Fruit fly (Drosophila melanogaster) whole organism, embryonic: ENCODE measurements around the gene CG10165.
A peak's percentile ranks its signal among the peaks of the same experiment; 100 is the strongest.

Experiments
- Antp ChIP-seq: fragments of 200-800 bp; sonication (Bioruptor generic); optimal IDR thresholded peaks from 3 replicates; lab custom pipeline; 2016; ENCODE audit warnings: missing biosample characterization, missing genetic modification characterization
- CG10147 ChIP-seq: fragments of 200-800 bp; sonication (Bioruptor generic); optimal IDR thresholded peaks from 2 replicates; lab custom pipeline; 2019; ENCODE audit warnings: missing biosample characterization, mild to moderate bottlenecking, missing genetic modification characterization, moderate library complexity
- CG11696 ChIP-seq: fragments of 200-800 bp; sonication (Bioruptor generic); IDR thresholded peaks from 2 replicates; pipeline ENCODE4 v1.3.6; 2022; ENCODE audit warnings: missing biosample characterization, missing genetic modification characterization
- CG11723 ChIP-seq: fragments of 200-800 bp; sonication (Bioruptor generic); optimal IDR thresholded peaks from 2 replicates; lab custom pipeline; 2017; ENCODE audit warnings: missing biosample characterization, mild to moderate bottlenecking, missing genetic modification characterization
- CG13287 ChIP-seq: fragments of 200-800 bp; sonication (Bioruptor generic); IDR thresholded peaks from 2 replicates; pipeline ENCODE4 v1.3.6; 2022; ENCODE audit warnings: missing biosample characterization, missing genetic modification characterization; ENCODE audit not compliant: partially characterized antibody
- CG1529 ChIP-seq: fragments of 200-800 bp; sonication (Bioruptor generic); optimal IDR thresholded peaks from 3 replicates; lab custom pipeline; 2018; ENCODE audit warnings: missing biosample characterization, missing genetic modification characterization
- CG15696 ChIP-seq: fragments of 200-800 bp; sonication (Bioruptor generic); optimal IDR thresholded peaks from 2 replicates; lab custom pipeline; 2019; ENCODE audit warnings: missing biosample characterization, mild to moderate bottlenecking, missing genetic modification characterization, moderate library complexity
- CG17568 ChIP-seq: fragments of 200-800 bp; sonication (Bioruptor generic); optimal IDR thresholded peaks from 2 replicates; lab custom pipeline; 2018; ENCODE audit warnings: missing biosample characterization, mild to moderate bottlenecking, missing genetic modification characterization, moderate library complexity
- CG17912 ChIP-seq: fragments of 200-800 bp; sonication (Bioruptor generic); optimal IDR thresholded peaks from 2 replicates; lab custom pipeline; 2018; ENCODE audit warnings: missing biosample characterization, mild to moderate bottlenecking, missing genetic modification characterization
- CG18599 ChIP-seq: fragments of 200-800 bp; sonication (Bioruptor generic); optimal IDR thresholded peaks from 3 replicates; lab custom pipeline; 2017; ENCODE audit warnings: missing biosample characterization, missing genetic modification characterization, mild to moderate bottlenecking, moderate library complexity, missing genetic modification reagents
- CG30431 ChIP-seq: fragments of 200-800 bp; sonication (Bioruptor generic); optimal IDR thresholded peaks from 2 replicates; lab custom pipeline; 2017; ENCODE audit warnings: missing biosample characterization, missing genetic modification characterization
- CG32532 ChIP-seq: fragments of 200-800 bp; sonication (Bioruptor generic); IDR thresholded peaks from 2 replicates; pipeline ENCODE4 v1.3.6; 2022; ENCODE audit warnings: missing biosample characterization, missing genetic modification characterization
- CG3281 ChIP-seq: fragments of 200-800 bp; sonication (Bioruptor generic); optimal IDR thresholded peaks from 3 replicates; lab custom pipeline; 2017; ENCODE audit warnings: missing biosample characterization, mild to moderate bottlenecking, missing genetic modification characterization
- CG34422 ChIP-seq: fragments of 200-800 bp; sonication (Bioruptor generic); IDR thresholded peaks from 3 replicates; pipeline ENCODE4 v1.3.6; 2022; ENCODE audit warnings: missing biosample characterization, missing genetic modification characterization
- CG6683 ChIP-seq: fragments of 200-800 bp; sonication (Bioruptor generic); optimal IDR thresholded peaks from 2 replicates; lab custom pipeline; 2017; ENCODE audit warnings: missing biosample characterization, mild to moderate bottlenecking, missing genetic modification characterization, missing genetic modification reagents
- CG9876 ChIP-seq: fragments of 200-800 bp; sonication (Bioruptor generic); optimal IDR thresholded peaks from 2 replicates; lab custom pipeline; 2016; ENCODE audit warnings: missing biosample characterization, missing genetic modification characterization
- Doc2 ChIP-seq: fragments of 200-800 bp; sonication (Bioruptor generic); IDR thresholded peaks from 2 replicates; pipeline ENCODE4 v1.3.6; 2022; ENCODE audit warnings: missing biosample characterization, missing genetic modification characterization
- Fer3 ChIP-seq: fragments of 200-800 bp; sonication (Bioruptor generic); optimal IDR thresholded peaks from 2 replicates; lab custom pipeline; 2018; ENCODE audit warnings: missing biosample characterization, mild to moderate bottlenecking, missing genetic modification characterization, moderate library complexity
- GATAe ChIP-seq: fragments of 200-800 bp; sonication (Bioruptor generic); conservative IDR thresholded peaks from 2 replicates; pipeline ENCODE4 v1.3.6; 2022; ENCODE audit warnings: missing biosample characterization, missing genetic modification characterization
- HmgZ ChIP-seq: fragments of 200-800 bp; sonication (Bioruptor generic); optimal IDR thresholded peaks from 2 replicates; lab custom pipeline; 2018; ENCODE audit warnings: missing biosample characterization, mild to moderate bottlenecking, missing genetic modification characterization
- Hr3 ChIP-seq: fragments of 200-800 bp; sonication (Bioruptor generic); optimal IDR thresholded peaks from 3 replicates; lab custom pipeline; 2016; ENCODE audit warnings: missing biosample characterization, missing genetic modification characterization
- Hsf ChIP-seq: fragments of 200-800 bp; sonication (Bioruptor generic); optimal IDR thresholded peaks from 3 replicates; lab custom pipeline; 2016; ENCODE audit warnings: missing biosample characterization, missing genetic modification characterization
- MTF-1 ChIP-seq: fragments of 200-800 bp; sonication (Bioruptor generic); optimal IDR thresholded peaks from 2 replicates; lab custom pipeline; 2018; ENCODE audit warnings: missing biosample characterization, mild to moderate bottlenecking, missing genetic modification characterization, borderline replicate concordance
- Mes4 ChIP-seq: fragments of 200-800 bp; sonication (Bioruptor generic); optimal IDR thresholded peaks from 2 replicates; lab custom pipeline; 2016; ENCODE audit warnings: missing biosample characterization, missing genetic modification characterization
- NC2α ChIP-seq: fragments of 200-800 bp; sonication (Bioruptor generic); optimal IDR thresholded peaks from 2 replicates; lab custom pipeline; 2016; ENCODE audit warnings: missing biosample characterization, missing genetic modification characterization
- Nf-YB ChIP-seq: fragments of 200-800 bp; sonication (Bioruptor generic); optimal IDR thresholded peaks from 3 replicates; lab custom pipeline; 2019; ENCODE audit warnings: missing biosample characterization, mild to moderate bottlenecking, missing genetic modification characterization, moderate library complexity
- Ptx1 ChIP-seq: fragments of 200-800 bp; sonication (Bioruptor generic); IDR thresholded peaks from 2 replicates; pipeline ENCODE4 v1.3.6; 2022; ENCODE audit warnings: missing biosample characterization, missing genetic modification characterization
- aop ChIP-seq: fragments of 200-800 bp; sonication (Bioruptor generic); IDR thresholded peaks from 2 replicates; pipeline ENCODE4 v1.3.6; 2022; ENCODE audit warnings: missing biosample characterization, missing genetic modification characterization
- bsh ChIP-seq, 2 experiments: fragments of 200-800 bp; sonication (Bioruptor generic); optimal IDR thresholded peaks; 2 replicates each; lab custom pipeline; 2017 to 2018; ENCODE audit warnings: mild to moderate bottlenecking in 2 of 2, missing biosample characterization in 2 of 2, missing genetic modification characterization in 2 of 2, moderate library complexity in 1 of 2
- cas ChIP-seq: fragments of 200-800 bp; sonication (Bioruptor generic); IDR thresholded peaks from 2 replicates; pipeline ENCODE4 v1.3.6; 2022; ENCODE audit warnings: missing biosample characterization, missing genetic modification characterization
- chif ChIP-seq, 2 experiments: fragments of 200-800 bp; sonication (Bioruptor generic); optimal IDR thresholded peaks; 3 replicates each; lab custom pipeline; 2016; ENCODE audit warnings: missing biosample characterization in 2 of 2, missing genetic modification characterization in 2 of 2
- crp ChIP-seq, 2 experiments: fragments of 200-800 bp; sonication (Bioruptor generic); optimal IDR thresholded peaks; 2 replicates in 1 of 2; 3 replicates in 1 of 2; lab custom pipeline; 2017; ENCODE audit warnings: missing biosample characterization in 2 of 2, missing genetic modification characterization in 2 of 2, mild to moderate bottlenecking in 1 of 2, moderate library complexity in 1 of 2
- eyg ChIP-seq: fragments of 200-800 bp; sonication (Bioruptor generic); optimal IDR thresholded peaks from 3 replicates; lab custom pipeline; 2016; ENCODE audit warnings: missing biosample characterization, missing genetic modification characterization
- fd96Cb ChIP-seq: fragments of 200-800 bp; sonication (Bioruptor generic); optimal IDR thresholded peaks from 2 replicates; lab custom pipeline; 2018; ENCODE audit warnings: missing biosample characterization, mild to moderate bottlenecking, missing genetic modification characterization, moderate library complexity
- gem ChIP-seq: fragments of 200-800 bp; sonication (Bioruptor generic); optimal IDR thresholded peaks from 2 replicates; lab custom pipeline; 2019; ENCODE audit warnings: missing biosample characterization, mild to moderate bottlenecking, missing genetic modification characterization, moderate library complexity
- grn ChIP-seq: fragments of 200-800 bp; sonication (Bioruptor generic); optimal IDR thresholded peaks from 3 replicates; lab custom pipeline; 2017; ENCODE audit warnings: missing biosample characterization, missing genetic modification characterization
- jing ChIP-seq: fragments of 200-800 bp; sonication (Bioruptor generic); optimal IDR thresholded peaks from 2 replicates; lab custom pipeline; 2018; ENCODE audit warnings: missing biosample characterization, mild to moderate bottlenecking, missing genetic modification characterization
- kah ChIP-seq: fragments of 200-800 bp; sonication (Bioruptor generic); optimal IDR thresholded peaks from 2 replicates; lab custom pipeline; 2018; ENCODE audit warnings: missing biosample characterization, mild to moderate bottlenecking, missing genetic modification characterization
- lbe ChIP-seq: fragments of 200-800 bp; sonication (Bioruptor generic); optimal IDR thresholded peaks from 2 replicates; lab custom pipeline; 2016; ENCODE audit warnings: missing biosample characterization, mild to moderate bottlenecking, missing genetic modification characterization
- lilli ChIP-seq: fragments of 200-800 bp; sonication (Bioruptor generic); optimal IDR thresholded peaks from 3 replicates; lab custom pipeline; 2016; ENCODE audit warnings: missing biosample characterization, missing genetic modification characterization
- lov ChIP-seq, 2 experiments: fragments of 200-800 bp in 1 of 2; fragments of >200 bp in 1 of 2; sonication (Bioruptor generic) in 1 of 2; IDR thresholded peaks in 1 of 2; optimal IDR thresholded peaks in 1 of 2; 2 replicates in 1 of 2; 3 replicates in 1 of 2; pipeline versions ENCODE4 v1.3.6 to Lab custom; 2017 to 2022; ENCODE audit warnings: missing biosample characterization in 1 of 2, missing genetic modification characterization in 1 of 2
- nerfin-2 ChIP-seq: fragments of 200-800 bp; sonication (Bioruptor generic); IDR thresholded peaks from 2 replicates; pipeline ENCODE4 v1.3.6; 2022; ENCODE audit warnings: missing biosample characterization, missing genetic modification characterization; ENCODE audit not compliant: partially characterized antibody
- ro ChIP-seq: fragments of 200-800 bp; sonication (Bioruptor generic); IDR thresholded peaks from 2 replicates; pipeline ENCODE4 v1.3.6; 2022; ENCODE audit warnings: missing biosample characterization, missing genetic modification characterization
- slbo ChIP-seq: fragments of 200-800 bp; sonication (Bioruptor generic); IDR thresholded peaks from 2 replicates; pipeline ENCODE4 v1.3.6; 2022; ENCODE audit warnings: missing biosample characterization, missing genetic modification characterization
- twi ChIP-seq: fragments of 200-800 bp; optimal IDR thresholded peaks from 2 replicates; lab custom pipeline; 2019; ENCODE audit warnings: missing biosample characterization, mild to moderate bottlenecking, missing genetic modification characterization, moderate library complexity
- tx ChIP-seq: fragments of 200-800 bp; sonication (Bioruptor generic); optimal IDR thresholded peaks from 2 replicates; lab custom pipeline; 2016; ENCODE audit warnings: missing biosample characterization, missing genetic modification characterization
- wdn ChIP-seq: fragments of 200-800 bp; sonication (Bioruptor generic); IDR thresholded peaks from 2 replicates; pipeline ENCODE4 v1.3.6; 2022; ENCODE audit warnings: missing biosample characterization, missing genetic modification characterization
- yki ChIP-seq: fragments of >200 bp; optimal IDR thresholded peaks from 3 replicates; lab custom pipeline; 2018

CG10165 gene

dm6 chr2L:19492934-19493686 is 37.0 kb downstream of the CG10165 start, which contains the start of the genes swm and Ctu2 (continued):
- peak; percentile 49 for TF ChIP-seq Nf-YB
- peak; percentile 28 for TF ChIP-seq lilli (GFP tag; lab: Kevin White, UChicago)
- peak; percentile 82 for TF ChIP-seq Fer3 (tag; lab: Kevin White, UChicago)
- peak; percentile 68 for TF ChIP-seq Hr3 (GFP tag; lab: Kevin White, UChicago)
- peak; percentile 51 for TF ChIP-seq CG10147
- TF ChIP-seq CG30431 (GFP tag; lab: Kevin White, UChicago) = no peak
- peak; percentile 78 for TF ChIP-seq slbo (GFP tag; lab: Robert Waterston, UW)
- TF ChIP-seq tx = no peak
- TF ChIP-seq lov (optimal IDR thresholded peaks at IDR 0.05; lab: Kevin White, UChicago) = no peak
- TF ChIP-seq lov (GFP tag; IDR thresholded peaks at IDR 0.05; lab: Robert Waterston, UW) = no peak
- no peak for TF ChIP-seq ro (GFP tag; lab: Robert Waterston, UW)
- no peak for TF ChIP-seq aop (GFP tag; lab: Robert Waterston, UW)
- TF ChIP-seq eyg (GFP tag; lab: Kevin White, UChicago) = no peak
- no peak for TF ChIP-seq Hsf (GFP tag; lab: Kevin White, UChicago)
- peak in 1 of 2 experiments; percentile 67 for TF ChIP-seq bsh (GFP tag; optimal IDR thresholded peaks at IDR 0.05; lab: Kevin White, UChicago)
- peak; percentile 74 for TF ChIP-seq twi
- TF ChIP-seq kah (GFP tag; lab: Kevin White, UChicago) = peak; percentile 19
- no peak for TF ChIP-seq chif (GFP tag; optimal IDR thresholded peaks at IDR 0.05; lab: Kevin White, UChicago)
- TF ChIP-seq CG11723 (GFP tag; lab: Kevin White, UChicago) = peak; percentile 18
- TF ChIP-seq yki (lab: Kevin White, UChicago) = no peak
- peak; percentile 22 for TF ChIP-seq HmgZ (tag; lab: Kevin White, UChicago)
- TF ChIP-seq CG3281 (GFP tag; lab: Kevin White, UChicago) = peak; percentile 73
- peak; percentile 27 for TF ChIP-seq lbe (GFP tag; lab: Kevin White, UChicago)
- peak; percentile 48 for TF ChIP-seq fd96Cb
- no peak for TF ChIP-seq Antp (GFP tag; lab: Kevin White, UChicago)
- no peak for TF ChIP-seq Mes4 (GFP tag; lab: Kevin White, UChicago)
- no peak for TF ChIP-seq CG1529 (GFP tag; lab: Kevin White, UChicago)
- TF ChIP-seq nerfin-2 (GFP tag; lab: Robert Waterston, UW) = 0 out of 2 replicates have a peak, but pooled peaks have one; percentile 50
- TF ChIP-seq NC2α (GFP tag; lab: Kevin White, UChicago) = no peak
- TF ChIP-seq CG13287 (GFP tag; lab: Robert Waterston, UW) = peak; percentile 71
- TF ChIP-seq CG17568 (GFP tag; lab: Kevin White, UChicago) = no peak
- TF ChIP-seq CG17912 (GFP tag; lab: Kevin White, UChicago) = no peak
- peak; percentile 70 for TF ChIP-seq CG32532 (GFP tag; lab: Robert Waterston, UW)
- peak; percentile 80 for TF ChIP-seq CG15696 (tag; lab: Kevin White, UChicago)
- peak; percentile 72 for TF ChIP-seq Ptx1 (GFP tag; lab: Robert Waterston, UW)
- TF ChIP-seq Doc2 (GFP tag; lab: Robert Waterston, UW) = no peak
- TF ChIP-seq gem = no peak
- no peak for TF ChIP-seq grn (GFP tag; lab: Kevin White, UChicago)
- TF ChIP-seq wdn (GFP tag; lab: Robert Waterston, UW) = peak; percentile 29; the same call in 1 of the 2 replicates
- peak; percentile 12 for TF ChIP-seq CG6683 (GFP tag; lab: Kevin White, UChicago)
- no peak for TF ChIP-seq CG18599 (GFP tag; lab: Kevin White, UChicago)
- peak; percentile 39; the same call in 1 of the 3 replicates for TF ChIP-seq CG34422 (GFP tag; lab: Robert Waterston, UW)
- TF ChIP-seq GATAe = 0 out of 2 replicates have a peak, but pooled peaks have one; percentile 24
- TF ChIP-seq MTF-1 (GFP tag; lab: Kevin White, UChicago) = no peak
- TF ChIP-seq CG11696 (GFP tag; lab: Robert Waterston, UW) = no peak
- peak in 1 of 2 experiments; percentile 47 for TF ChIP-seq crp (GFP tag; optimal IDR thresholded peaks at IDR 0.05; lab: Kevin White, UChicago)
- TF ChIP-seq cas (GFP tag; lab: Robert Waterston, UW) = no peak
- TF ChIP-seq jing (GFP tag; lab: Kevin White, UChicago) = no peak
- no peak for TF ChIP-seq CG9876
